Worm (Caenorhabditis elegans) whole organism, young adult: Measurements from ENCODE around the gene let-711.

Source experiments
- B0035.1 ChIP-seq: sonication (generic microtip); optimal IDR thresholded peaks from 2 replicates; lab custom pipeline; 2016; ENCODE audit warnings: missing genetic modification characterization, mild to moderate bottlenecking, missing compliant biosample characterization, missing genotype, missing genetic modification reagents
- B0336.3 ChIP-seq: fragments of 200-800 bp; sonication (Bioruptor generic); IDR thresholded peaks from 2 replicates; pipeline ENCODE4 v1.3.6; 2022; ENCODE audit warnings: missing genetic modification characterization, missing compliant biosample characterization
- C17E4.6 ChIP-seq: fragments of 200-800 bp; sonication (Bioruptor generic); IDR thresholded peaks from 2 replicates; pipeline ENCODE4 v1.3.6; 2022; ENCODE audit warnings: missing genetic modification reagents, missing genetic modification characterization, missing compliant biosample characterization
- D2030.7 ChIP-seq: fragments of 200-800 bp; sonication (Bioruptor generic); IDR thresholded peaks from 2 replicates; pipeline ENCODE4 v1.3.6; 2022; ENCODE audit warnings: missing genetic modification reagents, missing genetic modification characterization, missing compliant biosample characterization
- F33H1.4 ChIP-seq: fragments of 200-800 bp; sonication (Bioruptor generic); IDR thresholded peaks from 2 replicates; pipeline ENCODE4 v1.3.6; 2022; ENCODE audit warnings: missing genetic modification reagents, missing genetic modification characterization, missing compliant biosample characterization
- F37B4.10 ChIP-seq: fragments of 200-800 bp; sonication (Bioruptor generic); IDR thresholded peaks from 2 replicates; pipeline ENCODE4 v1.3.6; 2022; ENCODE audit warnings: missing genetic modification characterization, missing compliant biosample characterization
- F57A8.1 ChIP-seq: fragments of 200-800 bp; sonication (Bioruptor generic); optimal IDR thresholded peaks from 2 replicates; lab custom pipeline; 2018; ENCODE audit warnings: mild to moderate bottlenecking, missing genetic modification characterization, moderate library complexity, missing compliant biosample characterization
- Y53F4B.3 ChIP-seq: fragments of 200-800 bp; sonication (Bioruptor generic); IDR thresholded peaks from 2 replicates; pipeline ENCODE4 v1.3.6; 2022; ENCODE audit warnings: missing genetic modification reagents, missing genetic modification characterization, missing compliant biosample characterization
- Y53G8AR.9 ChIP-seq: fragments of 200-800 bp; sonication (Bioruptor generic); conservative IDR thresholded peaks from 2 replicates; pipeline ENCODE4 v1.3.6; 2022; ENCODE audit warnings: missing genetic modification reagents, missing genetic modification characterization, missing compliant biosample characterization
- Y95B8A.8 ChIP-seq: fragments of 200-800 bp; sonication (Bioruptor generic); IDR thresholded peaks from 2 replicates; pipeline ENCODE4 v1.3.6; 2022; ENCODE audit warnings: missing genetic modification reagents, missing genetic modification characterization, missing compliant biosample characterization
- akir-1 ChIP-seq: fragments of 200-800 bp; sonication (Bioruptor generic); optimal IDR thresholded peaks from 2 replicates; lab custom pipeline; 2018; ENCODE audit warnings: mild to moderate bottlenecking, missing genetic modification characterization, moderate library complexity, missing compliant biosample characterization
- ama-1 ChIP-seq, 3 experiments: fragments of 150-350 bp in 1 of 3; sonication (generic microtip) in 2 of 3; optimal IDR thresholded peaks; 2 replicates each; lab custom pipeline; 2014 to 2018; ENCODE audit warnings: missing biosample characterization in 2 of 3, missing genetic modification characterization in 2 of 3, missing genetic modification reagents in 2 of 3
- aptf-2 ChIP-seq: fragments of 200-800 bp; sonication (Bioruptor generic); conservative IDR thresholded peaks from 2 replicates; pipeline ENCODE4 v1.3.6; 2022; ENCODE audit warnings: missing genetic modification reagents, missing genetic modification characterization, missing compliant biosample characterization
- atf-7 ChIP-seq: sonication (generic microtip); optimal IDR thresholded peaks from 2 replicates; lab custom pipeline; 2017; ENCODE audit warnings: mild to moderate bottlenecking, missing genetic modification characterization, missing compliant biosample characterization
- attf-6 ChIP-seq: fragments of 200-800 bp; sonication (Bioruptor generic); IDR thresholded peaks from 2 replicates; pipeline ENCODE4 v1.3.6; 2022; ENCODE audit warnings: missing genetic modification reagents, missing genetic modification characterization, missing compliant biosample characterization
- bed-1 ChIP-seq: fragments of 200-800 bp; sonication (Bioruptor generic); IDR thresholded peaks from 2 replicates; pipeline ENCODE4 v1.3.6; 2022; ENCODE audit warnings: missing genetic modification reagents, missing genetic modification characterization, missing compliant biosample characterization
- ceh-40 ChIP-seq: fragments of 200-800 bp; sonication (Bioruptor generic); IDR thresholded peaks from 2 replicates; pipeline ENCODE4 v1.3.6; 2022; ENCODE audit warnings: missing genetic modification characterization, missing compliant biosample characterization
- chd-7 ChIP-seq: sonication (generic microtip); optimal IDR thresholded peaks from 2 replicates; lab custom pipeline; 2016; ENCODE audit warnings: mild to moderate bottlenecking, missing genetic modification characterization, moderate library complexity, missing compliant biosample characterization
- dox-1 ChIP-seq: fragments of 200-800 bp; sonication (Bioruptor generic); IDR thresholded peaks from 2 replicates; pipeline ENCODE4 v1.3.6; 2022; ENCODE audit warnings: missing genetic modification reagents, missing genetic modification characterization, missing compliant biosample characterization
- dpff-1 ChIP-seq: sonication (generic microtip); optimal IDR thresholded peaks from 2 replicates; lab custom pipeline; 2017; ENCODE audit warnings: mild to moderate bottlenecking, missing genetic modification characterization, missing compliant biosample characterization
- dpl-1 ChIP-seq: fragments of 150-350 bp; optimal IDR thresholded peaks from 2 replicates; lab custom pipeline; 2014; ENCODE audit warnings: missing biosample characterization, missing genetic modification reagents, missing genetic modification characterization
- egl-18 ChIP-seq: fragments of 200-800 bp; sonication (Bioruptor generic); IDR thresholded peaks from 2 replicates; pipeline ENCODE4 v1.3.6; 2022; ENCODE audit warnings: missing genetic modification reagents, missing genetic modification characterization, missing compliant biosample characterization
- egl-44 ChIP-seq: fragments of 200-800 bp; sonication (Bioruptor generic); IDR thresholded peaks from 2 replicates; pipeline ENCODE4 v1.3.6; 2022; ENCODE audit warnings: missing genetic modification reagents, missing genetic modification characterization, missing compliant biosample characterization
- egrh-3 ChIP-seq: fragments of 200-800 bp; sonication (Bioruptor generic); IDR thresholded peaks from 2 replicates; pipeline ENCODE4 v1.3.6; 2022; ENCODE audit warnings: missing genetic modification reagents, missing genetic modification characterization, missing compliant biosample characterization
- ets-4 ChIP-seq: fragments of 200-800 bp; sonication (Bioruptor generic); optimal IDR thresholded peaks from 2 replicates; lab custom pipeline; 2018; ENCODE audit warnings: mild to moderate bottlenecking, missing genetic modification characterization, missing compliant biosample characterization
- fkh-3 ChIP-seq: sonication (generic microtip); optimal IDR thresholded peaks from 2 replicates; lab custom pipeline; 2016; ENCODE audit warnings: mild to moderate bottlenecking, missing genetic modification characterization, missing compliant biosample characterization
- hmg-1.2 ChIP-seq: fragments of 200-800 bp; sonication (Bioruptor generic); IDR thresholded peaks from 2 replicates; pipeline ENCODE4 v1.3.6; 2022; ENCODE audit warnings: missing genetic modification reagents, missing genetic modification characterization, missing compliant biosample characterization
- lsl-1 ChIP-seq: fragments of 200-800 bp; sonication (Bioruptor generic); optimal IDR thresholded peaks from 2 replicates; lab custom pipeline; 2018; ENCODE audit warnings: mild to moderate bottlenecking, missing genetic modification characterization, moderate library complexity, missing compliant biosample characterization
- mcd-1 ChIP-seq: fragments of 200-800 bp; sonication (Bioruptor generic); IDR thresholded peaks from 2 replicates; pipeline ENCODE4 v1.3.6; 2022; ENCODE audit warnings: missing genetic modification reagents, missing genetic modification characterization, missing compliant biosample characterization
- mel-28 ChIP-seq: sonication (generic microtip); optimal IDR thresholded peaks from 2 replicates; lab custom pipeline; 2016; ENCODE audit warnings: borderline replicate concordance, mild to moderate bottlenecking, missing genetic modification characterization, missing compliant biosample characterization
- nfya-1 ChIP-seq: sonication (generic microtip); optimal IDR thresholded peaks from 2 replicates; lab custom pipeline; 2017; ENCODE audit warnings: antibody characterized with exemption, missing compliant biosample characterization, missing genetic modification characterization, borderline replicate concordance; ENCODE audit not compliant: insufficient read depth
- rcor-1 ChIP-seq: fragments of 200-800 bp; sonication (Bioruptor generic); IDR thresholded peaks from 2 replicates; pipeline ENCODE4 v1.3.6; 2022; ENCODE audit warnings: missing genetic modification reagents, missing genetic modification characterization, missing compliant biosample characterization
- rpc-1 ChIP-seq, 2 experiments: fragments of 150-350 bp in 1 of 2; sonication (generic microtip) in 1 of 2; optimal IDR thresholded peaks; 2 replicates each; lab custom pipeline; 2014 to 2018; ENCODE audit warnings: missing biosample characterization in 1 of 2, missing genetic modification characterization in 1 of 2, missing genetic modification reagents in 1 of 2, missing genotype in 1 of 2
- sea-2 ChIP-seq: fragments of 200-800 bp; sonication (Bioruptor generic); IDR thresholded peaks from 2 replicates; pipeline ENCODE4 v1.3.6; 2022; ENCODE audit warnings: missing genetic modification characterization, missing compliant biosample characterization
- snpc-1.3 ChIP-seq: sonication (generic microtip); optimal IDR thresholded peaks from 2 replicates; lab custom pipeline; 2017; ENCODE audit warnings: missing genetic modification characterization, mild to moderate bottlenecking, missing compliant biosample characterization, antibody characterized with exemption, moderate library complexity, missing genotype, missing genetic modification reagents; ENCODE audit not compliant: insufficient read depth
- sptf-2 ChIP-seq: fragments of 200-800 bp; sonication (Bioruptor generic); optimal IDR thresholded peaks from 2 replicates; lab custom pipeline; 2018; ENCODE audit warnings: mild to moderate bottlenecking, missing genetic modification characterization, missing compliant biosample characterization
- xnd-1 ChIP-seq: sonication (generic microtip); optimal IDR thresholded peaks from 2 replicates; lab custom pipeline; 2016; ENCODE audit warnings: missing genotype, missing genetic modification reagents, missing genetic modification characterization, missing compliant biosample characterization
- zfh-2 ChIP-seq: fragments of 200-800 bp; sonication (Bioruptor generic); conservative IDR thresholded peaks from 2 replicates; pipeline ENCODE4 v1.3.6; 2022; ENCODE audit warnings: missing genetic modification reagents, missing genetic modification characterization, missing compliant biosample characterization
- ztf-18 ChIP-seq: sonication (generic microtip); optimal IDR thresholded peaks from 2 replicates; lab custom pipeline; 2016; ENCODE audit warnings: missing genotype, mild to moderate bottlenecking, missing genetic modification characterization, missing compliant biosample characterization
- ztf-25 ChIP-seq: fragments of 200-800 bp; sonication (Bioruptor generic); IDR thresholded peaks from 2 replicates; pipeline ENCODE4 v1.3.6; 2022; ENCODE audit warnings: missing genetic modification reagents, missing genetic modification characterization, missing compliant biosample characterization
- ztf-3 ChIP-seq: fragments of 200-800 bp; sonication (Bioruptor generic); optimal IDR thresholded peaks from 2 replicates; lab custom pipeline; 2018; ENCODE audit warnings: mild to moderate bottlenecking, missing genetic modification characterization, missing compliant biosample characterization
- ztf-6 ChIP-seq: fragments of 200-800 bp; sonication (Bioruptor generic); IDR thresholded peaks from 2 replicates; pipeline ENCODE4 v1.3.6; 2022; ENCODE audit warnings: missing genetic modification reagents, missing genetic modification characterization, missing compliant biosample characterization

let-711 gene

DNA sequence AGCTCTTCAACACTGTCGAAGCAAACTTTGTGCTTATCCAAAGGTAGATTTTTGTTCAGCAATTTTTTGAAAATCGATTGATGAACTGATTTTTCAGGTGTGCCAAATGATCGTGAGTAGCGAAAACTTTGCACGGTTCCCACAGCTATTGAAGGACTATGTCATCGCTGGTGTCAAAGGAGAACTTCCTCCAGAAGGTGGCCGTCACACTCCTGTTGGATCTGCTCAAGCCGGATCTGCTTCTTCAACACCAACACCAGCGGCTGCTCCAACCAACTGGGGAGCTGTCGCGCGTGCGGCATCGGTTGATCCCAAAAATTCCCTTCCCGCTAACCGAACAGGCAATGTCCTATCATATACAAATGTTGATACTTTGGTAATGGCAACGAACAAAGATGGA is 6.9 kb downstream of the let-711 start:
- TF ChIP-seq ama-1 (optimal IDR thresholded peaks at IDR 0.05; lab: Kevin White, UChicago) (no peak), ama-1 (GFP tag; optimal IDR thresholded peaks at IDR 0.05; lab: Kevin White, UChicago) (no peak), zfh-2 (GFP tag; lab: Robert Waterston, UW) (peak; percentile 51; the same call in 1 of the 2 replicates)

- no peak for TF ChIP-seq F57A8.1 (GFP tag; lab: Kevin White, UChicago)
- no peak for TF ChIP-seq Y53G8AR.9 (GFP tag; lab: Robert Waterston, UW)
- no peak for TF ChIP-seq ztf-3 (GFP tag; lab: Kevin White, UChicago)
- TF ChIP-seq ztf-18 (tag; lab: Kevin White, UChicago): no peak
- no peak for TF ChIP-seq rpc-1 (optimal IDR thresholded peaks at IDR 0.05; lab: Kevin White, UChicago)
- TF ChIP-seq rpc-1 (tag; optimal IDR thresholded peaks at IDR 0.05; lab: Kevin White, UChicago): no peak
- TF ChIP-seq ceh-40 (GFP tag; lab: Robert Waterston, UW): no peak
- no peak for TF ChIP-seq xnd-1 (tag; lab: Kevin White, UChicago)
- no peak for TF ChIP-seq mcd-1
- TF ChIP-seq sea-2 (GFP tag; lab: Robert Waterston, UW): no peak
- TF ChIP-seq ama-1 (optimal IDR thresholded peaks at IDR 0.05; lab: Kevin White, UChicago): no peak
- TF ChIP-seq ama-1 (GFP tag; optimal IDR thresholded peaks at IDR 0.05; lab: Kevin White, UChicago): no peak
- TF ChIP-seq mel-28: no peak
- TF ChIP-seq zfh-2 (GFP tag; lab: Robert Waterston, UW): no peak
- no peak for TF ChIP-seq akir-1 (GFP tag; lab: Kevin White, UChicago)
- TF ChIP-seq dpl-1 (GFP tag; lab: Kevin White, UChicago): no peak
- TF ChIP-seq lsl-1 (GFP tag; lab: Kevin White, UChicago): no peak
- no peak for TF ChIP-seq sptf-2 (GFP tag; lab: Kevin White, UChicago)
- TF ChIP-seq egl-44 (GFP tag; lab: Robert Waterston, UW): no peak
Observed at ce11 chrIII:6953978-6954377, 7.5 kb downstream of the let-711 start.

DNA sequence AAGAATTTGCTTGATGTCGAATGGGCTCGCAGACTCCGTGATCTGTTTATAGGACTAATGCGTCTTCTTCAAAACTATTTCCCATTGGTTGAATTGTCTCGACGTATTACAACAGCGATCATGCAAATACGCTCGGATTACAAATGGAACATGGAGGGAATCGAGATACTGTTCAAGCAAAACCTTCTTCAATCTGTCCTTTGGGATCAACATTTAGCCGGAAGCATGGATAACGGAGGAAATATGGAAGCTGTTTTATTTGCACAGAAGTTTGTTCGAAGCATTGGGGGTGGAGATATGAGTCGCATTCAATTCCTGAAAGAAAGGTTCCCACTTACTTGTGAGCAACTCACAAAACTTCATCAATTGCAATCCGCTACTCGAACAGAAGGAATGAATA is 9.2 kb downstream of the let-711 start:
- no peak for TF ChIP-seq Y95B8A.8 (GFP tag; lab: Robert Waterston, UW)
- no peak for TF ChIP-seq ets-4
- no peak for TF ChIP-seq ztf-25 (GFP tag; lab: Robert Waterston, UW)
- TF ChIP-seq mel-28: no peak
- no peak for TF ChIP-seq egl-18 (GFP tag; lab: Robert Waterston, UW)
- no peak for TF ChIP-seq aptf-2 (GFP tag; lab: Robert Waterston, UW)
- TF ChIP-seq C17E4.6 (GFP tag; lab: Robert Waterston, UW): no peak
- TF ChIP-seq attf-6 (GFP tag; lab: Robert Waterston, UW): no peak
- TF ChIP-seq chd-7 (tag; lab: Kevin White, UChicago): no peak
- no peak for TF ChIP-seq rcor-1 (GFP tag; lab: Robert Waterston, UW)
- TF ChIP-seq F37B4.10 (GFP tag; lab: Robert Waterston, UW): no peak
- TF ChIP-seq snpc-1.3 (tag; lab: Kevin White, UChicago): no peak
- no peak for TF ChIP-seq akir-1 (GFP tag; lab: Kevin White, UChicago)
- no peak for TF ChIP-seq atf-7 (tag; lab: Kevin White, UChicago)
- no peak for TF ChIP-seq ztf-6 (GFP tag; lab: Robert Waterston, UW)
- no peak for TF ChIP-seq D2030.7 (GFP tag; lab: Robert Waterston, UW)
- no peak for TF ChIP-seq bed-1 (GFP tag; lab: Robert Waterston, UW)

ce11 chrIII:6958674-6959241 is 12.2 kb downstream of the let-711 start:
- TF ChIP-seq egrh-3 (GFP tag; lab: Robert Waterston, UW) (no peak), mcd-1 (no peak), ama-1 (optimal IDR thresholded peaks at IDR 0.05; lab: Kevin White, UChicago) (no peak), ama-1 (GFP tag; optimal IDR thresholded peaks at IDR 0.05; lab: Kevin White, UChicago) (peak in 1 of 2 experiments; percentile 75), fkh-3 (tag; lab: Kevin White, UChicago) (no peak), B0035.1 (tag; lab: Kevin White, UChicago) (peak; percentile 36), B0336.3 (GFP tag; lab: Robert Waterston, UW) (peak; percentile 82), dox-1 (GFP tag; lab: Robert Waterston, UW) (no peak), F33H1.4 (GFP tag; lab: Robert Waterston, UW) (peak; percentile 61), dpff-1 (tag; lab: Kevin White, UChicago) (peak; percentile 40), D2030.7 (GFP tag; lab: Robert Waterston, UW) (no peak), Y53F4B.3 (GFP tag; lab: Robert Waterston, UW) (no peak), nfya-1 (tag; lab: Kevin White, UChicago) (no peak), hmg-1.2 (no peak; the same call in none of the 2 replicates)
